3 worm cellular contexts compared by ENCODE assay signal in the genomic region with DNA sequence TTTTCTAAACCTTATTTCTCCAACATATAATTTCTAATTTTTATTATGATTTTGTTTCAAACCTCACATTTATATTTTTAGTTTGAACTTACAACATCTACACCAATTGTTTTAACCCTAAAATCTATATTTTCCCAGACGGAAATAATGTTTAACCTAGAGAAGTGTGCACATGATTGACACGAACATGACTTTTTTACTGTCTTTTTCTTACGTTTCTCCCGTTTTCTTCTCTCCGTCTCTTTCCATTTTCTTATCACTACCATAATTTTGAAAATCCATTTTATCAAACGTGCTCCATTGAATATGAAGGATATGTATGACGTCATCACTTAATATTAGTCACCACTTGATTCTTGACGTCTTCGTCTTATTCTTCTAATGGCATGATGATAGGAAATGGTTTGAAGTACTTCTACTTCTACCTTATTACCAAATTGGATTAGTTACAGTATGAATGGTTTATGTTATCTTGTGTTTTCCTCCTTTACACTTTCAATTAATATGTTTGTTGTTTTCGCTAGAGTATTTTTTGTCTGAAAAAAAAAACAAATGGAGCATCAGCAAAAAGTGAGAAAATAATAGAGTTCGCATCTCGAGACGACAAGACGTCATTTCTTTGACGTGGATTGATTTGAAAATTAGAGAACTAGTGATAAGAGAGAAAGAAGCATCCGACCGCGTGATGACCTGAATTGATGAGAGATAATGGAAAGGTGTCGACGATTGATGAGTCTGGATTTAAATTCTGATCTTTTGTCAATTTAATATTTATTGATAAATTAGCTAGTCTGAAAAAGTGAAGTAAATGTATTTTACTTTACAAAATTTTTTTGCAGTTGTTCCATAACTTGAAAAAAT.
A peak's percentile ranks its signal among the peaks of the same experiment; 100 is the strongest.
TF ChIP-seq lines count a peak whose summit lies in the region.

No protein-coding gene starts in this region.

TF ChIP-seq in whole organism, L1 larva, 84 proteins besides CTCF, POLR2A, EP300 and RAD21 (continued from another document and continues in another):
- TF ChIP-seq hlh-17 (GFP tag; optimal IDR thresholded peaks at IDR 0.05; lab: Kevin White, UChicago; ENCODE audit: borderline replicate concordance) (no peak), vab-15 (tag; optimal IDR thresholded peaks at IDR 0.05; lab: Kevin White, UChicago) (no peak), lir-3 (tag; optimal IDR thresholded peaks at IDR 0.05; lab: Kevin White, UChicago; ENCODE audit: poor library complexity) (no peak), efl-1 (optimal IDR thresholded peaks at IDR 0.05; lab: Kevin White, UChicago) (no peak), efl-1 (GFP tag; optimal IDR thresholded peaks at IDR 0.05 in 1 of 2; lab: Kevin White, UChicago) (peak in 1 of 2 experiments; percentile 82), C16A3.4 (tag; optimal IDR thresholded peaks at IDR 0.05; lab: Kevin White, UChicago) (peak; percentile 35), efl-3 (GFP tag; optimal IDR thresholded peaks at IDR 0.05; lab: Kevin White, UChicago) (no peak), rnt-1 (tag; optimal IDR thresholded peaks at IDR 0.05; lab: Kevin White, UChicago) (peak; percentile 76), nhr-47 (tag; optimal IDR thresholded peaks at IDR 0.05; lab: Kevin White, UChicago) (peak; percentile 29), nhr-20 (tag; optimal IDR thresholded peaks at IDR 0.05; lab: Kevin White, UChicago) (peak; percentile 67), snu-23 (GFP tag; optimal IDR thresholded peaks at IDR 0.05; lab: Kevin White, UChicago) (peak; percentile 47), elt-3 (tag; optimal IDR thresholded peaks at IDR 0.05; lab: Kevin White, UChicago) (peak in 1 of 6 experiments; percentile 48), lin-13 (GFP tag; optimal IDR thresholded peaks at IDR 0.05; lab: Kevin White, UChicago) (no peak), jun-1 (tag; optimal IDR thresholded peaks at IDR 0.05; lab: Kevin White, UChicago) (no peak), fkh-4 (tag; optimal IDR thresholded peaks at IDR 0.05; lab: Kevin White, UChicago; ENCODE audit: borderline replicate concordance) (no peak), F16B12.6 (tag; optimal IDR thresholded peaks at IDR 0.05; lab: Kevin White, UChicago) (no peak), isw-1 (GFP tag; IDR thresholded peaks at IDR 0.05; lab: Robert Waterston, UW) (no peak), ceh-88 (GFP tag; IDR thresholded peaks at IDR 0.05; lab: Robert Waterston, UW) (no peak), nhr-84 (tag; optimal IDR thresholded peaks at IDR 0.05; lab: Kevin White, UChicago) (no peak), irx-1 (tag; optimal IDR thresholded peaks at IDR 0.05; lab: Kevin White, UChicago) (no peak), hpl-2 (GFP tag; optimal IDR thresholded peaks at IDR 0.05; lab: Kevin White, UChicago) (no peak), lin-14 (GFP tag; optimal IDR thresholded peaks at IDR 0.05; lab: Kevin White, UChicago) (peak; percentile 81), lin-35 (GFP tag; optimal IDR thresholded peaks at IDR 0.05; lab: Kevin White, UChicago) (peak in 1 of 2 experiments; percentile 16), ceh-63 (GFP tag; optimal IDR thresholded peaks at IDR 0.05; lab: Kevin White, UChicago) (no peak), tbx-2 (tag; optimal IDR thresholded peaks at IDR 0.05; lab: Kevin White, UChicago) (peak; percentile 26), lin-15B (tag; optimal IDR thresholded peaks at IDR 0.05; lab: Kevin White, UChicago) (no peak), ces-1 (GFP tag; optimal IDR thresholded peaks at IDR 0.05; lab: Kevin White, UChicago) (no peak), pqm-1 (tag; optimal IDR thresholded peaks at IDR 0.05; lab: Kevin White, UChicago) (no peak), lsy-2 (tag; optimal IDR thresholded peaks at IDR 0.05; lab: Kevin White, UChicago) (peak; percentile 37 to 65), lin-39 (tag; optimal IDR thresholded peaks at IDR 0.05; lab: Kevin White, UChicago) (peak; percentile 77), skn-1 (tag; optimal IDR thresholded peaks at IDR 0.05; lab: Kevin White, UChicago) (no peak), mdl-1 (tag; optimal IDR thresholded peaks at IDR 0.05; lab: Kevin White, UChicago) (peak in 1 of 2 experiments; percentile 34), unc-98 (GFP tag; IDR thresholded peaks at IDR 0.05; lab: Robert Waterston, UW) (no peak), mep-1 (tag; optimal IDR thresholded peaks at IDR 0.05; lab: Kevin White, UChicago) (peak; percentile 9), aha-1 (tag; optimal IDR thresholded peaks at IDR 0.05; lab: Kevin White, UChicago) (no peak), blmp-1 (tag; optimal IDR thresholded peaks at IDR 0.05; lab: Kevin White, UChicago) (peak; percentile 85), elt-2 (tag; optimal IDR thresholded peaks at IDR 0.05; lab: Kevin White, UChicago) (peak; percentile 60), nhr-11 (tag; optimal IDR thresholded peaks at IDR 0.05; lab: Kevin White, UChicago) (no peak), nhr-19 (GFP tag; conservative IDR thresholded peaks at IDR 0.05; lab: Robert Waterston, UW) (peak; percentile 65), sptf-1 (tag; optimal IDR thresholded peaks at IDR 0.05; lab: Kevin White, UChicago) (no peak), nhr-12 (tag; optimal IDR thresholded peaks at IDR 0.05; lab: Kevin White, UChicago) (no peak)

TF ChIP-seq in whole organism, L2 larva, 48 proteins besides CTCF, POLR2A, EP300 and RAD21 (continued from another document):
- TF ChIP-seq zag-1 (tag; optimal IDR thresholded peaks at IDR 0.05; lab: Kevin White, UChicago) (no peak), peb-1 (tag; optimal IDR thresholded peaks at IDR 0.05; lab: Kevin White, UChicago) (no peak), blmp-1 (tag; optimal IDR thresholded peaks at IDR 0.05; lab: Kevin White, UChicago; ENCODE audit: insufficient read depth) (no peak), dmd-4 (tag; optimal IDR thresholded peaks at IDR 0.05; lab: Kevin White, UChicago) (no peak), elt-1 (tag; optimal IDR thresholded peaks at IDR 0.05; lab: Kevin White, UChicago) (no peak), sma-9 (GFP tag; optimal IDR thresholded peaks at IDR 0.05; lab: Kevin White, UChicago) (peak; percentile 88), sma-9 (tag; optimal IDR thresholded peaks at IDR 0.05; lab: Kevin White, UChicago) (no peak), lin-11 (tag; optimal IDR thresholded peaks at IDR 0.05; lab: Kevin White, UChicago) (no peak), Y55F3AM.14 (GFP tag; optimal IDR thresholded peaks at IDR 0.05; lab: Kevin White, UChicago) (no peak), nhr-77 (tag; optimal IDR thresholded peaks at IDR 0.05; lab: Kevin White, UChicago) (no peak), elt-3 (tag; optimal IDR thresholded peaks at IDR 0.05; lab: Kevin White, UChicago) (no peak), nhr-6 (tag; optimal IDR thresholded peaks at IDR 0.05; lab: Kevin White, UChicago) (peak; percentile 22), ama-1 (optimal IDR thresholded peaks at IDR 0.05; lab: Kevin White, UChicago) (no peak), snpc-4 (tag; optimal IDR thresholded peaks at IDR 0.05; lab: Kevin White, UChicago) (no peak), egl-27 (tag; optimal IDR thresholded peaks at IDR 0.05; lab: Kevin White, UChicago) (no peak), ZK546.5 (tag; optimal IDR thresholded peaks at IDR 0.05; lab: Kevin White, UChicago) (no peak), gmeb-1 (tag; optimal IDR thresholded peaks at IDR 0.05; lab: Kevin White, UChicago) (peak; percentile 44), nhr-237 (tag; optimal IDR thresholded peaks at IDR 0.05; lab: Kevin White, UChicago) (no peak), skn-1 (tag; optimal IDR thresholded peaks at IDR 0.05; lab: Kevin White, UChicago) (no peak), mab-5 (tag; optimal IDR thresholded peaks at IDR 0.05; lab: Kevin White, UChicago) (peak; percentile 21), ztf-11 (tag; optimal IDR thresholded peaks at IDR 0.05; lab: Kevin White, UChicago) (no peak), nhr-129 (tag; optimal IDR thresholded peaks at IDR 0.05; lab: Kevin White, UChicago) (peak; percentile 61), nhr-25 (tag; optimal IDR thresholded peaks at IDR 0.05; lab: Kevin White, UChicago) (no peak), ztf-1 (GFP tag; conservative IDR thresholded peaks at IDR 0.05; lab: Robert Waterston, UW) (no peak), nhr-21 (tag; optimal IDR thresholded peaks at IDR 0.05; lab: Kevin White, UChicago) (peak; percentile 45), C34F6.9 (tag; optimal IDR thresholded peaks at IDR 0.05; lab: Kevin White, UChicago) (peak; percentile 61), R02D3.7 (tag; optimal IDR thresholded peaks at IDR 0.05; lab: Kevin White, UChicago) (no peak), unc-39 (tag; optimal IDR thresholded peaks at IDR 0.05; lab: Kevin White, UChicago) (no peak), ztf-4 (tag; optimal IDR thresholded peaks at IDR 0.05; lab: Kevin White, UChicago) (no peak), sem-4 (tag; optimal IDR thresholded peaks at IDR 0.05; lab: Kevin White, UChicago) (no peak), F13H6.1 (tag; optimal IDR thresholded peaks at IDR 0.05; lab: Kevin White, UChicago) (peak; percentile 61), crh-2 (tag; optimal IDR thresholded peaks at IDR 0.05; lab: Kevin White, UChicago) (peak; percentile 91), nhr-10 (tag; optimal IDR thresholded peaks at IDR 0.05; lab: Kevin White, UChicago) (no peak), alr-1 (tag; optimal IDR thresholded peaks at IDR 0.05; lab: Kevin White, UChicago) (no peak), unc-62 (GFP tag; optimal IDR thresholded peaks at IDR 0.05; lab: Kevin White, UChicago) (peak; percentile 12), ceh-82 (tag; optimal IDR thresholded peaks at IDR 0.05; lab: Kevin White, UChicago) (no peak), lin-13 (GFP tag; optimal IDR thresholded peaks at IDR 0.05; lab: Kevin White, UChicago) (no peak)

TF ChIP-seq in whole organism, L4 larva, 104 proteins besides CTCF, POLR2A, EP300 and RAD21 (continued from another document and continues in another):
- TF ChIP-seq spr-1 (tag; optimal IDR thresholded peaks at IDR 0.05; lab: Kevin White, UChicago) (no peak), ztf-11 (tag; optimal IDR thresholded peaks at IDR 0.05; lab: Kevin White, UChicago) (no peak), lin-15B (tag; optimal IDR thresholded peaks at IDR 0.05; lab: Kevin White, UChicago) (no peak), F44E2.7 (GFP tag; IDR thresholded peaks at IDR 0.05; lab: Robert Waterston, UW) (no peak), lin-13 (GFP tag; optimal IDR thresholded peaks at IDR 0.05; lab: Kevin White, UChicago) (no peak), snpc-1.2 (GFP tag; IDR thresholded peaks at IDR 0.05; lab: Robert Waterston, UW) (no peak), fkh-10 (GFP tag; optimal IDR thresholded peaks at IDR 0.05; lab: Kevin White, UChicago) (no peak), vab-7 (GFP tag; IDR thresholded peaks at IDR 0.05; lab: Robert Waterston, UW) (no peak), ceh-62 (tag; optimal IDR thresholded peaks at IDR 0.05; lab: Kevin White, UChicago) (no peak), ama-1 (optimal IDR thresholded peaks at IDR 0.05; lab: Kevin White, UChicago) (no peak), cey-2 (tag; optimal IDR thresholded peaks at IDR 0.05; lab: Kevin White, UChicago; ENCODE audit: borderline replicate concordance, insufficient read depth) (no peak), ztf-7 (tag; optimal IDR thresholded peaks at IDR 0.05; lab: Kevin White, UChicago) (no peak), Y5F2A.4 (GFP tag; optimal IDR thresholded peaks at IDR 0.05; lab: Kevin White, UChicago) (no peak), mep-1 (tag; optimal IDR thresholded peaks at IDR 0.05; lab: Kevin White, UChicago) (no peak), unc-62 (GFP tag; optimal IDR thresholded peaks at IDR 0.05 in 1 of 2; lab: Kevin White, UChicago) (peak; percentile 86 to 98), unc-62 (tag; optimal IDR thresholded peaks at IDR 0.05; lab: Kevin White, UChicago) (no peak), ZK337.2 (GFP tag; IDR thresholded peaks at IDR 0.05; lab: Robert Waterston, UW) (no peak), D1046.2 (GFP tag; IDR thresholded peaks at IDR 0.05; lab: Robert Waterston, UW) (no peak), aly-2 (tag; optimal IDR thresholded peaks at IDR 0.05; lab: Kevin White, UChicago) (no peak), aha-1 (tag; lab: Kevin White, UChicago) (no peak), php-3 (GFP tag; IDR thresholded peaks at IDR 0.05; lab: Robert Waterston, UW) (peak; percentile 68), egl-43 (GFP tag; IDR thresholded peaks at IDR 0.05; lab: Robert Waterston, UW) (no peak), Y48G9A.11 (GFP tag; IDR thresholded peaks at IDR 0.05; lab: Robert Waterston, UW) (no peak), nhr-6 (tag; optimal IDR thresholded peaks at IDR 0.05; lab: Kevin White, UChicago) (no peak), dpl-1 (GFP tag; optimal IDR thresholded peaks at IDR 0.05; lab: Kevin White, UChicago) (peak; percentile 15), nhr-102 (tag; optimal IDR thresholded peaks at IDR 0.05; lab: Kevin White, UChicago) (no peak), ctbp-1 (GFP tag; IDR thresholded peaks at IDR 0.05; lab: Robert Waterston, UW) (no peak), nhr-237 (tag; optimal IDR thresholded peaks at IDR 0.05; lab: Kevin White, UChicago) (no peak), lim-7 (GFP tag; IDR thresholded peaks at IDR 0.05; lab: Robert Waterston, UW) (no peak), lin-39 (tag; optimal IDR thresholded peaks at IDR 0.05; lab: Kevin White, UChicago) (no peak), hlh-11 (tag; optimal IDR thresholded peaks at IDR 0.05; lab: Kevin White, UChicago) (peak; percentile 77), lin-38 (GFP tag; IDR thresholded peaks at IDR 0.05; lab: Robert Waterston, UW) (no peak), pha-4 (GFP tag; IDR thresholded peaks at IDR 0.05; lab: Robert Waterston, UW) (no peak), pha-4 (tag; optimal IDR thresholded peaks at IDR 0.05; lab: Kevin White, UChicago) (no peak), lin-1 (GFP tag; IDR thresholded peaks at IDR 0.05; lab: Robert Waterston, UW) (peak; percentile 48), set-16 (GFP tag; IDR thresholded peaks at IDR 0.05; lab: Robert Waterston, UW) (no peak), mxl-2 (GFP tag; conservative IDR thresholded peaks at IDR 0.05; lab: Robert Waterston, UW) (no peak), zip-11 (GFP tag; IDR thresholded peaks at IDR 0.05; lab: Robert Waterston, UW) (no peak), zfp-3 (GFP tag; conservative IDR thresholded peaks at IDR 0.05; lab: Robert Waterston, UW) (no peak), mes-2 (tag; optimal IDR thresholded peaks at IDR 0.05; lab: Kevin White, UChicago; ENCODE audit: poor library complexity, severe bottlenecking) (peak; percentile 24), madf-5 (GFP tag; IDR thresholded peaks at IDR 0.05; lab: Robert Waterston, UW) (no peak), nhr-48 (tag; optimal IDR thresholded peaks at IDR 0.05; lab: Kevin White, UChicago) (peak; percentile 22), Y75B8A.6 (GFP tag; IDR thresholded peaks at IDR 0.05; lab: Robert Waterston, UW) (no peak), pqm-1 (tag; optimal IDR thresholded peaks at IDR 0.05; lab: Kevin White, UChicago) (peak; percentile 83), sdz-12 (GFP tag; optimal IDR thresholded peaks at IDR 0.05; lab: Kevin White, UChicago) (no peak), skn-1 (tag; optimal IDR thresholded peaks at IDR 0.05; lab: Kevin White, UChicago) (no peak), mxl-3 (GFP tag; optimal IDR thresholded peaks at IDR 0.05; lab: Kevin White, UChicago) (no peak), zip-2 (tag; optimal IDR thresholded peaks at IDR 0.05; lab: Kevin White, UChicago) (no peak), nhr-42 (GFP tag; IDR thresholded peaks at IDR 0.05; lab: Robert Waterston, UW) (no peak), lir-3 (tag; optimal IDR thresholded peaks at IDR 0.05; lab: Kevin White, UChicago) (no peak), dmd-8 (GFP tag; IDR thresholded peaks at IDR 0.05; lab: Robert Waterston, UW) (no peak), jun-1 (tag; optimal IDR thresholded peaks at IDR 0.05; lab: Kevin White, UChicago) (no peak), egl-27 (tag; optimal IDR thresholded peaks at IDR 0.05; lab: Kevin White, UChicago) (no peak), daf-8 (GFP tag; IDR thresholded peaks at IDR 0.05; lab: Robert Waterston, UW) (no peak), gei-8 (GFP tag; optimal IDR thresholded peaks at IDR 0.05; lab: Kevin White, UChicago) (no peak), T26A8.4 (GFP tag; IDR thresholded peaks at IDR 0.05; lab: Robert Waterston, UW) (no peak), hlh-30 (tag; optimal IDR thresholded peaks at IDR 0.05; lab: Kevin White, UChicago; ENCODE audit: insufficient read depth) (peak; percentile 86), daf-19 (GFP tag; conservative IDR thresholded peaks at IDR 0.05; lab: Robert Waterston, UW) (no peak), rbr-2 (tag; optimal IDR thresholded peaks at IDR 0.05; lab: Kevin White, UChicago) (no peak), tag-97 (GFP tag; IDR thresholded peaks at IDR 0.05; lab: Robert Waterston, UW) (no peak)
